Worm (Caenorhabditis elegans) whole organism, late embryonic: Measurements from ENCODE around the gene col-74.

Experiments used
- ama-1 ChIP-seq: fragments of 150-350 bp; optimal IDR thresholded peaks from 2 replicates; lab custom pipeline; 2014
- pqm-1 ChIP-seq: sonication (generic microtip); optimal IDR thresholded peaks from 2 replicates; lab custom pipeline; 2016; ENCODE audit warnings: missing genetic modification characterization, missing compliant biosample characterization

ce11 chrII:5833136-5833535 is 3.0 kb downstream of the col-74 start, which contains the start of gene gtap-1:
- TF ChIP-seq pqm-1 (no peak), ama-1 (lab: Kevin White, UChicago) (no peak)
